Worm (Caenorhabditis elegans) whole organism, mixed stage, embryonic: ENCODE data around the gene sre-31.

Source experiments
- M03D4.4 ChIP-seq: sonication (generic microtip); optimal IDR thresholded peaks from 2 replicates; lab custom pipeline; 2017; ENCODE audit warnings: mild to moderate bottlenecking, missing genetic modification characterization, missing compliant biosample characterization
- bed-3 ChIP-seq: fragments of 200-800 bp; sonication (Bioruptor generic); optimal IDR thresholded peaks from 3 replicates; lab custom pipeline; 2018; ENCODE audit warnings: mild to moderate bottlenecking, missing genetic modification characterization, moderate library complexity, missing compliant biosample characterization
- blmp-1 ChIP-seq: fragments of 150-350 bp; optimal IDR thresholded peaks from 2 replicates; lab custom pipeline; 2014; ENCODE audit warnings: missing biosample characterization, missing genetic modification characterization
- ceh-39 ChIP-seq: fragments of 150-350 bp; optimal IDR thresholded peaks from 2 replicates; lab custom pipeline; 2014; ENCODE audit warnings: missing biosample characterization, missing genetic modification characterization
- ceh-43 ChIP-seq: fragments of 200-800 bp; sonication (Bioruptor generic); optimal IDR thresholded peaks from 2 replicates; lab custom pipeline; 2018; ENCODE audit warnings: mild to moderate bottlenecking, missing genetic modification characterization, moderate library complexity, missing compliant biosample characterization
- ceh-83 ChIP-seq: fragments of 200-800 bp; sonication (Bioruptor generic); optimal IDR thresholded peaks from 2 replicates; lab custom pipeline; 2018; ENCODE audit warnings: mild to moderate bottlenecking, missing genetic modification characterization, missing compliant biosample characterization
- cnd-1 ChIP-seq: fragments of 200-800 bp; sonication (Bioruptor generic); optimal IDR thresholded peaks from 2 replicates; lab custom pipeline; 2018; ENCODE audit warnings: mild to moderate bottlenecking, missing genetic modification characterization, missing compliant biosample characterization
- drap-1 ChIP-seq: fragments of 200-800 bp; sonication (Bioruptor generic); optimal IDR thresholded peaks from 3 replicates; lab custom pipeline; 2018; ENCODE audit warnings: mild to moderate bottlenecking, missing genetic modification characterization, missing compliant biosample characterization
- elt-1 ChIP-seq: sonication (generic microtip); optimal IDR thresholded peaks from 2 replicates; lab custom pipeline; 2017; ENCODE audit warnings: missing genetic modification characterization, mild to moderate bottlenecking, missing compliant biosample characterization, antibody characterized with exemption, moderate library complexity, borderline replicate concordance; ENCODE audit not compliant: insufficient read depth
- ham-2 ChIP-seq: fragments of 200-800 bp; sonication (Bioruptor generic); optimal IDR thresholded peaks from 2 replicates; lab custom pipeline; 2018; ENCODE audit warnings: mild to moderate bottlenecking, missing genetic modification characterization, missing compliant biosample characterization
- lin-32 ChIP-seq: fragments of 200-800 bp; sonication (Bioruptor generic); optimal IDR thresholded peaks from 2 replicates; lab custom pipeline; 2018; ENCODE audit warnings: mild to moderate bottlenecking, missing genetic modification characterization, missing compliant biosample characterization
- lsy-2 ChIP-seq: fragments of 150-350 bp; optimal IDR thresholded peaks from 2 replicates; lab custom pipeline; 2014; ENCODE audit warnings: missing biosample characterization, missing genetic modification characterization
- mab-5 ChIP-seq: fragments of 150-350 bp; optimal IDR thresholded peaks from 2 replicates; lab custom pipeline; 2014; ENCODE audit warnings: missing biosample characterization, missing genetic modification characterization
- mls-2 ChIP-seq: sonication (generic microtip); optimal IDR thresholded peaks from 2 replicates; lab custom pipeline; 2016; ENCODE audit warnings: mild to moderate bottlenecking, missing genetic modification characterization, moderate library complexity, missing compliant biosample characterization
- nhr-12 ChIP-seq: fragments of 150-350 bp; optimal IDR thresholded peaks from 2 replicates; lab custom pipeline; 2014; ENCODE audit warnings: missing biosample characterization, missing genetic modification characterization
- nhr-2 ChIP-seq: fragments of 150-350 bp; optimal IDR thresholded peaks from 2 replicates; lab custom pipeline; 2014; ENCODE audit warnings: missing biosample characterization, missing genetic modification characterization
- nhr-28 ChIP-seq: fragments of 150-350 bp; optimal IDR thresholded peaks from 2 replicates; lab custom pipeline; 2014; ENCODE audit warnings: missing biosample characterization, missing genetic modification characterization
- nhr-76 ChIP-seq: sonication (generic microtip); optimal IDR thresholded peaks from 2 replicates; lab custom pipeline; 2017; ENCODE audit warnings: missing biosample characterization, missing genetic modification characterization
- pha-4 ChIP-seq: fragments of 150-350 bp; optimal IDR thresholded peaks from 2 replicates; lab custom pipeline; 2018; ENCODE audit warnings: missing biosample characterization, missing genetic modification reagents, missing genetic modification characterization
- sptf-1 ChIP-seq: sonication (generic microtip); optimal IDR thresholded peaks from 2 replicates; lab custom pipeline; 2017; ENCODE audit warnings: mild to moderate bottlenecking, missing genetic modification characterization, moderate library complexity, missing compliant biosample characterization
- unc-39 ChIP-seq: fragments of 150-350 bp; optimal IDR thresholded peaks from 2 replicates; lab custom pipeline; 2014; ENCODE audit warnings: missing biosample characterization, missing genetic modification characterization
- zip-8 ChIP-seq: fragments of 150-350 bp; optimal IDR thresholded peaks from 2 replicates; lab custom pipeline; 2014; ENCODE audit warnings: missing biosample characterization, missing genetic modification characterization
- ztf-11 ChIP-seq: fragments of 150-350 bp; optimal IDR thresholded peaks from 2 replicates; lab custom pipeline; 2014; ENCODE audit warnings: missing biosample characterization, missing genetic modification characterization

Gene sre-31

DNA sequence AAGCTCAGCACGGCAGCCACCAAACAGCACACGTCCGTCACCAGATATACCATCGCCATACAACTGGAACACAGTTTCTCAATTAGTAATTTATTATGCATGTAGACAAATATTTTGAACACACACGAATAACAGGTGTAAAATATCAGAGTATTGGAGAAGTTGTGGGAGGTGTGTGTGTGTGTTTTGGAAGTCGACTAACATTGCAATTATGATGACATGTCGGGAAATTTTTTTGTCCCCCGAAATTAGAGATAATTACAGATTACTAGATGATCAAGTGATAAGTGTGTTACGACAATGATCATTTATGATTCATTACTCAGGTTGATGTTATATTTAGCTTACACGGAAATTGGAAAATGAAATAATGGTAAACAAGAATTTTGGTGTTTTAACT, 21.1 kb upstream of the sre-31 start, which contains the start of gene Y57A10C.8:
Y57A10C.8 (minus strand) TSS at position 101 of the 400 bp plus-strand sequence.
- TF ChIP-seq lsy-2 (tag; lab: Kevin White, UChicago) = no peak
- TF ChIP-seq nhr-76 = no peak
- TF ChIP-seq ztf-11 (tag; lab: Kevin White, UChicago) = no peak
- TF ChIP-seq bed-3 (GFP tag; lab: Kevin White, UChicago) = no peak
- TF ChIP-seq blmp-1 (tag; lab: Kevin White, UChicago) = no peak
- no peak for TF ChIP-seq nhr-2 (tag; lab: Kevin White, UChicago)
- no peak for TF ChIP-seq M03D4.4 (tag; lab: Kevin White, UChicago)

DNA sequence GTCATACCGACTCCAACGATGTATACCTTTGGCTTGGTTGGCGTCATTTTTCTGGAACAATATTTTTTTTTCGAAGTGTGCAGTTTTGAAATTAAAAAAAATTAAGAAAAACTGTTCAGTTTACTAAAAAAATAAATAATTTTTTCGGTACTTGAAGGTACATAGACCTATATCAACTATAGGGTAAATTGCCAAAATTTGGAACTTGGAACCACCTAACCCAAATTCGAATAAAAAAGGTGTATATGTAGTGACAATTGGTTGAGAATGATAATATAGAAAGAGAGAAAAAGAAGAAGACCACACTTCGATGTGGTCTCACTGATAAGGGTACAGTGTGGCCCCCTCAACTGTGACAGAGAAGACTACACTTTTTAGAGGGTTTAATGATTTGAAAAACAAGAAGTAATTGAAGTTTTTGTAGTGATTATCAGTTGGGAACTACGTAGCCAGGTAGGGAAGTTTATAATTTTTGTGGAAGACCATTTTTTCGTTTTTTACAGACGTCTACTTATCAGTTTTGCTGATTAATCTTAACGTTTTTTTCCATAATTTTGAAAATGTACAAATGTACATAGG, 17.1 kb upstream of the sre-31 start, which contains the start of gene daf-22:
daf-22 (minus strand) TSS at position 51 of the 579 bp plus-strand sequence.
- TF ChIP-seq unc-39 (tag; lab: Kevin White, UChicago) = no peak
- TF ChIP-seq blmp-1 (tag; lab: Kevin White, UChicago) = no peak
- TF ChIP-seq zip-8 (tag; lab: Kevin White, UChicago) = no peak
- no peak for TF ChIP-seq ceh-83 (GFP tag; lab: Kevin White, UChicago)
- TF ChIP-seq pha-4 (tag; lab: Kevin White, UChicago) = no peak
- TF ChIP-seq ham-2 (GFP tag; lab: Kevin White, UChicago) = no peak
- no peak for TF ChIP-seq lin-32 (GFP tag; lab: Kevin White, UChicago)
- TF ChIP-seq sptf-1 (tag; lab: Kevin White, UChicago) = no peak
- TF ChIP-seq mls-2 (tag; lab: Kevin White, UChicago) = no peak

DNA sequence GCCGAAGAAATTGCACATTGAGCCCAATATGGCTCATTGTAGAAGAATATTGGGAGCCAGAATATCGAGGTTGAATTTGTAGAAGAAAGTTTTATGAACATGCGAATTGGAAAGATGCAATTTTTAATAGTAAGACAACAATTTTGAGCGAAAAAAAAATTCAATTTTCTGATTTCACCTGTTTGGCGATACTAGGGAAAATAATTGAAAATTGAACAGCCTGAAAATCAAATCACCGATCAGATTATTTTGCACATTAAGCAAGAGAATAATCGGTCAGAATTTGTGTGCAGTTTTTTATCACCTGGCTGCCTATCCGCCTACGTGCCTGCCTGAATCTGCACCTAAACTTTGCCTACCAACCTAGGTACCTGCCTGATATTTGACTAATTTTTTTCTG, 11.9 kb upstream of the sre-31 start, which contains the start of gene sre-26:
sre-26 (minus strand) TSS at position 101 of the 400 bp plus-strand sequence.
- no peak for TF ChIP-seq drap-1 (GFP tag; lab: Kevin White, UChicago)

DNA sequence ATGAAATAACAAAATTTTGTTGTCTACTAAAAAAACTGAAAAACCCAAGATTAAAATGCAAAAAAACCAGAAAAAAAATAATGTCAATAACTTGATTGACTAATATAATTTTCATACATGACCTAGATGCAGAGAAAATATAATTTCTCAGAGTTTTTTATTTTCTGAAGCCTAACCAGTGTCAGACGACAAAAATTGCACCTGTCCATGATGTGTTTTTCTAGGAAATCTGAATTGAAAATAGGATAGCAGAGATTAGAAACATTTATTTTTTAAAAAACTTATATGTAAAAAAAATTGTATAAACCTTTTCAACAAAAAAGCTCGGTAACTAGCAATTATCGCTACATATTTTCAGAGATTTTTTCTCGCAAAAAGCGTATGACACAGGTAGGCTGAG, 9.4 kb upstream of the sre-31 start:
- TF ChIP-seq ceh-43 = no peak
- TF ChIP-seq drap-1 (GFP tag; lab: Kevin White, UChicago) = no peak
- no peak for TF ChIP-seq nhr-2 (tag; lab: Kevin White, UChicago)
- TF ChIP-seq nhr-28 (tag; lab: Kevin White, UChicago) = no peak
- no peak for TF ChIP-seq ceh-83 (GFP tag; lab: Kevin White, UChicago)
- no peak for TF ChIP-seq mab-5

DNA sequence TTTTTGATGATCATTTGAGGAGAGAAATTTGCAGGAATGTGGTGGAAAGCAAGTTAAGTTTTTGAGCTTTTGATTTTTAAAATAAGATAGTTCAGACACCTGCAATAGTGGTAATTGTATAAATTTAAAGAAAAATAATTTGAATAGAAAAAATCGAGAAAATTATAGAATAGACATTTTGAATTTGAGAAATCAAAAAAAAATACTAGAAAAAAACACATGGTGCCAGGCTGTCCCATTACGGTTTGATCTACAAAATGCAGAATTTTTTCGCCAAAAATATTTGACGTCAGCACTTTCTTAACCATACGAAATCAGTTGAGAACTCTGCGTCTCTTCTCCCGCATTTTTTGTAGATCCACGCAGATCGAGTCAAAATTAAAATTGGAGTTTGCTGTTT, 8.9 kb upstream of the sre-31 start, which contains the start of gene sre-27:
sre-27 (minus strand) TSS at position 101 of the 400 bp plus-strand sequence.
- TF ChIP-seq sptf-1 (tag; lab: Kevin White, UChicago) = no peak

DNA sequence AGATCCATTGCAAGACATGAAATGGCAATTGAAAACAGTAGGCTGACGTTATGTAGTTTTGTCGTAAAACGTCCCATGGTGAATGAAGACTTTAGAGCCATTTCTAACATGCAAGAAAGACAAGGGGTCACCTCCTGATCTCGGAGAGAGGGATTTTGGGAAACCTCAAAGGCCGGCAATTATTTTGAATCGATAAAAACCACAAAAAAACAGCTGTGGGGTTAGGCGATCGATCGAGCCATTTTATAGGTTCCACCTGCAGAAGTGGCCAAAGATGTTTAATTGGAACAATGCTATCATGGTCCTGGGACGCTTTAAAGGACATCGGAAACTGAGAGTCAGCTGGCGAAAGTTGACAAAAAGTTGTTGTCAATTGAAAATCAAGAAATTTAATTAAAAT, 6.2 kb upstream of the sre-31 start, which contains the start of gene Y57A10C.11:
Y57A10C.11 (minus strand) TSS at position 101 of the 400 bp plus-strand sequence.
- no peak for TF ChIP-seq blmp-1 (tag; lab: Kevin White, UChicago)
- TF ChIP-seq drap-1 (GFP tag; lab: Kevin White, UChicago) = no peak
- no peak for TF ChIP-seq pha-4 (tag; lab: Kevin White, UChicago)
- no peak for TF ChIP-seq ceh-83 (GFP tag; lab: Kevin White, UChicago)
- no peak for TF ChIP-seq mls-2 (tag; lab: Kevin White, UChicago)
- TF ChIP-seq nhr-2 (tag; lab: Kevin White, UChicago) = no peak

DNA sequence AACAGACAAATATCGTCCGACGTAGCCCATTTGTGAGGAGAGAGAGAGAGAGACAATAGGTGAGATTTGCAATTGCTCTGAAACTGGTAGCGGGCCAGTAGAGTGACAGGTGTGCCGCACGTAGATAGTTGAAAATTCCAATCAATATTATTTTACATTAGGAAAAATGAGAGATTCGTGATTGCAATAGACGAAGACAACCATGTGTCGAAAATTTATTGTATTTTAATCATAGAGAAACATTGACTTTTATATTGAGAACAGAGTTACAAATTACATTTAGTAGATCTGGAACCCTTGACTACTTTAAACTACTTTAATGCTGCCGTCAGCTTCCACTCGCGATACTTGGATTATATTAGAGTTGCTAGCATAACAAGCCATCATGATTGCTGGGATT, 3.8 kb upstream of the sre-31 start, which contains the start of gene Y57A10C.1:
Y57A10C.1 (minus strand) TSS at position 101 of the 400 bp plus-strand sequence.
- no peak for TF ChIP-seq cnd-1 (tag; lab: Kevin White, UChicago)
- no peak for TF ChIP-seq nhr-76
- no peak for TF ChIP-seq unc-39 (tag; lab: Kevin White, UChicago)
- TF ChIP-seq zip-8 (tag; lab: Kevin White, UChicago) = no peak
- TF ChIP-seq nhr-2 (tag; lab: Kevin White, UChicago) = no peak
- TF ChIP-seq ceh-39 (tag; lab: Kevin White, UChicago) = no peak
- no peak for TF ChIP-seq nhr-12 (tag; lab: Kevin White, UChicago)
- TF ChIP-seq bed-3 (GFP tag; lab: Kevin White, UChicago) = no peak
- TF ChIP-seq ceh-43 = no peak
- no peak for TF ChIP-seq ham-2 (GFP tag; lab: Kevin White, UChicago)
- TF ChIP-seq ceh-83 (GFP tag; lab: Kevin White, UChicago) = no peak
- no peak for TF ChIP-seq elt-1
- TF ChIP-seq M03D4.4 (tag; lab: Kevin White, UChicago) = no peak
- TF ChIP-seq, all 35 proteins: peak for 0
